Worm (Caenorhabditis elegans) whole organism, young adult: Measurements from ENCODE around the gene col-107.

Source experiments
- B0019.2 ChIP-seq: fragments of 200-800 bp; sonication (Bioruptor generic); conservative IDR thresholded peaks from 2 replicates; pipeline ENCODE4 v1.3.6; 2022; ENCODE audit warnings: missing genetic modification reagents, missing genetic modification characterization, missing compliant biosample characterization
- B0336.3 ChIP-seq: fragments of 200-800 bp; sonication (Bioruptor generic); IDR thresholded peaks from 2 replicates; pipeline ENCODE4 v1.3.6; 2022; ENCODE audit warnings: missing genetic modification characterization, missing compliant biosample characterization
- F10E7.11 ChIP-seq: sonication (generic microtip); optimal IDR thresholded peaks from 2 replicates; lab custom pipeline; 2017; ENCODE audit warnings: mild to moderate bottlenecking, missing genetic modification characterization, moderate library complexity, missing compliant biosample characterization
- F39B2.1 ChIP-seq: fragments of 200-800 bp; sonication (Bioruptor generic); IDR thresholded peaks from 2 replicates; pipeline ENCODE4 v1.3.6; 2022; ENCODE audit warnings: missing genetic modification reagents, missing genetic modification characterization, missing compliant biosample characterization
- F49E8.2 ChIP-seq: sonication (generic microtip); optimal IDR thresholded peaks from 3 replicates; lab custom pipeline; 2017; ENCODE audit warnings: missing genetic modification characterization, mild to moderate bottlenecking, missing compliant biosample characterization, antibody characterized with exemption, moderate library complexity; ENCODE audit not compliant: insufficient read depth
- F57A8.1 ChIP-seq: fragments of 200-800 bp; sonication (Bioruptor generic); optimal IDR thresholded peaks from 2 replicates; lab custom pipeline; 2018; ENCODE audit warnings: mild to moderate bottlenecking, missing genetic modification characterization, moderate library complexity, missing compliant biosample characterization
- F57C9.4 ChIP-seq: sonication (generic microtip); optimal IDR thresholded peaks from 2 replicates; lab custom pipeline; 2017; ENCODE audit warnings: mild to moderate bottlenecking, missing genetic modification characterization, missing compliant biosample characterization
- T26A5.8 ChIP-seq: sonication (generic microtip); optimal IDR thresholded peaks from 2 replicates; lab custom pipeline; 2016; ENCODE audit warnings: missing genetic modification characterization, missing compliant biosample characterization
- Y53G8AR.9 ChIP-seq: fragments of 200-800 bp; sonication (Bioruptor generic); conservative IDR thresholded peaks from 2 replicates; pipeline ENCODE4 v1.3.6; 2022; ENCODE audit warnings: missing genetic modification reagents, missing genetic modification characterization, missing compliant biosample characterization
- Y67H2A.10 ChIP-seq: fragments of 200-800 bp; sonication (Bioruptor generic); conservative IDR thresholded peaks from 2 replicates; pipeline ENCODE4 v1.3.6; 2022; ENCODE audit warnings: missing genetic modification reagents, missing genetic modification characterization, missing compliant biosample characterization
- Y79H2A.3 ChIP-seq: fragments of 200-800 bp; sonication (Bioruptor generic); conservative IDR thresholded peaks from 2 replicates; pipeline ENCODE4 v1.3.6; 2022; ENCODE audit warnings: missing genetic modification reagents, missing genetic modification characterization, missing compliant biosample characterization
- Y95B8A.8 ChIP-seq: fragments of 200-800 bp; sonication (Bioruptor generic); IDR thresholded peaks from 2 replicates; pipeline ENCODE4 v1.3.6; 2022; ENCODE audit warnings: missing genetic modification reagents, missing genetic modification characterization, missing compliant biosample characterization
- aptf-2 ChIP-seq: fragments of 200-800 bp; sonication (Bioruptor generic); conservative IDR thresholded peaks from 2 replicates; pipeline ENCODE4 v1.3.6; 2022; ENCODE audit warnings: missing genetic modification reagents, missing genetic modification characterization, missing compliant biosample characterization
- attf-5 ChIP-seq: fragments of 200-800 bp; sonication (Bioruptor generic); optimal IDR thresholded peaks from 2 replicates; lab custom pipeline; 2018; ENCODE audit warnings: mild to moderate bottlenecking, missing genetic modification characterization, missing compliant biosample characterization
- bed-1 ChIP-seq: fragments of 200-800 bp; sonication (Bioruptor generic); IDR thresholded peaks from 2 replicates; pipeline ENCODE4 v1.3.6; 2022; ENCODE audit warnings: missing genetic modification reagents, missing genetic modification characterization, missing compliant biosample characterization
- bed-2 ChIP-seq: fragments of 200-800 bp; sonication (Bioruptor generic); IDR thresholded peaks from 2 replicates; pipeline ENCODE4 v1.3.6; 2022; ENCODE audit warnings: missing genetic modification reagents, missing genetic modification characterization, missing compliant biosample characterization
- ccch-3 ChIP-seq: fragments of 200-800 bp; sonication (Bioruptor generic); optimal IDR thresholded peaks from 2 replicates; lab custom pipeline; 2018; ENCODE audit warnings: mild to moderate bottlenecking, missing genetic modification characterization, missing compliant biosample characterization
- ceh-40 ChIP-seq: fragments of 200-800 bp; sonication (Bioruptor generic); IDR thresholded peaks from 2 replicates; pipeline ENCODE4 v1.3.6; 2022; ENCODE audit warnings: missing genetic modification characterization, missing compliant biosample characterization
- ceh-58 ChIP-seq: fragments of 200-800 bp; sonication (Bioruptor generic); IDR thresholded peaks from 2 replicates; pipeline ENCODE4 v1.3.6; 2022; ENCODE audit warnings: missing genetic modification characterization, missing compliant biosample characterization
- ceh-79 ChIP-seq: sonication (generic microtip); optimal IDR thresholded peaks from 2 replicates; lab custom pipeline; 2017; ENCODE audit warnings: mild to moderate bottlenecking, missing genetic modification characterization, missing compliant biosample characterization
- ceh-91 ChIP-seq: fragments of 200-800 bp; sonication (Bioruptor generic); IDR thresholded peaks from 2 replicates; pipeline ENCODE4 v1.3.6; 2022; ENCODE audit warnings: missing genetic modification reagents, missing genetic modification characterization, missing compliant biosample characterization
- chd-7 ChIP-seq: sonication (generic microtip); optimal IDR thresholded peaks from 2 replicates; lab custom pipeline; 2016; ENCODE audit warnings: mild to moderate bottlenecking, missing genetic modification characterization, moderate library complexity, missing compliant biosample characterization
- egrh-3 ChIP-seq: fragments of 200-800 bp; sonication (Bioruptor generic); IDR thresholded peaks from 2 replicates; pipeline ENCODE4 v1.3.6; 2022; ENCODE audit warnings: missing genetic modification reagents, missing genetic modification characterization, missing compliant biosample characterization
- him-1 ChIP-seq: sonication (generic microtip); optimal IDR thresholded peaks from 2 replicates; lab custom pipeline; 2016; ENCODE audit warnings: missing genotype, missing genetic modification reagents, missing genetic modification characterization, missing compliant biosample characterization
- hlh-26 ChIP-seq: fragments of 200-800 bp; sonication (Bioruptor generic); conservative IDR thresholded peaks from 2 replicates; pipeline ENCODE4 v1.3.6; 2022; ENCODE audit warnings: missing genetic modification reagents, missing genetic modification characterization, missing compliant biosample characterization
- hrde-1 ChIP-seq: sonication (generic microtip); optimal IDR thresholded peaks from 2 replicates; lab custom pipeline; 2016; ENCODE audit warnings: missing genetic modification characterization, mild to moderate bottlenecking, missing compliant biosample characterization, moderate library complexity, missing genotype, missing genetic modification reagents, borderline replicate concordance
- let-607 ChIP-seq, 2 experiments: fragments of 200-800 bp in 1 of 2; sonication (Bioruptor generic) in 1 of 2; sonication (generic microtip) in 1 of 2; optimal IDR thresholded peaks; 2 replicates each; lab custom pipeline; 2016 to 2018; ENCODE audit warnings: mild to moderate bottlenecking in 2 of 2, missing compliant biosample characterization in 2 of 2, missing genetic modification characterization in 2 of 2, moderate library complexity in 2 of 2, missing genotype in 1 of 2
- lin-54 ChIP-seq: fragments of 200-800 bp; sonication (Bioruptor generic); optimal IDR thresholded peaks from 2 replicates; lab custom pipeline; 2018; ENCODE audit warnings: mild to moderate bottlenecking, missing genetic modification characterization, missing compliant biosample characterization
- madf-10 ChIP-seq: sonication (generic microtip); optimal IDR thresholded peaks from 2 replicates; lab custom pipeline; 2016; ENCODE audit warnings: mild to moderate bottlenecking, missing genetic modification characterization, missing compliant biosample characterization
- madf-6 ChIP-seq: fragments of 200-800 bp; sonication (Bioruptor generic); IDR thresholded peaks from 2 replicates; pipeline ENCODE4 v1.3.6; 2022; ENCODE audit warnings: missing genetic modification reagents, missing genetic modification characterization, missing compliant biosample characterization
- madf-8 ChIP-seq: fragments of 200-800 bp; sonication (Bioruptor generic); conservative IDR thresholded peaks from 2 replicates; pipeline ENCODE4 v1.3.6; 2022; ENCODE audit warnings: missing genetic modification reagents, missing genetic modification characterization, missing compliant biosample characterization
- mxl-1 ChIP-seq: sonication (generic microtip); optimal IDR thresholded peaks from 2 replicates; lab custom pipeline; 2016; ENCODE audit warnings: missing genetic modification characterization, missing compliant biosample characterization
- nfya-2 ChIP-seq: fragments of 200-800 bp; sonication (Bioruptor generic); IDR thresholded peaks from 2 replicates; pipeline ENCODE4 v1.3.6; 2022; ENCODE audit warnings: missing genetic modification reagents, missing genetic modification characterization, missing compliant biosample characterization
- nfyb-1 ChIP-seq: fragments of 200-800 bp; sonication (Bioruptor generic); IDR thresholded peaks from 2 replicates; pipeline ENCODE4 v1.3.6; 2022; ENCODE audit warnings: missing genetic modification reagents, missing genetic modification characterization, missing compliant biosample characterization
- nhr-80 ChIP-seq: sonication (generic microtip); optimal IDR thresholded peaks from 2 replicates; lab custom pipeline; 2016; ENCODE audit warnings: missing genetic modification characterization, missing compliant biosample characterization
- repo-1 ChIP-seq: sonication (generic microtip); optimal IDR thresholded peaks from 2 replicates; lab custom pipeline; 2017; ENCODE audit warnings: mild to moderate bottlenecking, missing genetic modification characterization, missing compliant biosample characterization
- rpc-1 ChIP-seq, 2 experiments: fragments of 150-350 bp in 1 of 2; sonication (generic microtip) in 1 of 2; optimal IDR thresholded peaks; 2 replicates each; lab custom pipeline; 2014 to 2018; ENCODE audit warnings: missing biosample characterization in 1 of 2, missing genetic modification characterization in 1 of 2, missing genetic modification reagents in 1 of 2, missing genotype in 1 of 2
- sdz-38 ChIP-seq: sonication (generic microtip); optimal IDR thresholded peaks from 2 replicates; lab custom pipeline; 2016; ENCODE audit warnings: missing genotype, missing genetic modification characterization, missing compliant biosample characterization
- sea-2 ChIP-seq: fragments of 200-800 bp; sonication (Bioruptor generic); IDR thresholded peaks from 2 replicates; pipeline ENCODE4 v1.3.6; 2022; ENCODE audit warnings: missing genetic modification characterization, missing compliant biosample characterization
- snpc-4 ChIP-seq, 5 experiments: fragments of 150-350 bp in 1 of 5; sonication (generic microtip) in 4 of 5; optimal IDR thresholded peaks; 2 replicates each; lab custom pipeline; 2014 to 2018; ENCODE audit warnings: missing genetic modification characterization in 5 of 5, missing biosample characterization in 3 of 5, antibody characterized with exemption in 2 of 5, mild to moderate bottlenecking in 2 of 5, missing compliant biosample characterization in 2 of 5, missing genotype in 2 of 5, moderate library complexity in 2 of 5, missing genetic modification reagents in 1 of 5
- sptf-2 ChIP-seq: fragments of 200-800 bp; sonication (Bioruptor generic); optimal IDR thresholded peaks from 2 replicates; lab custom pipeline; 2018; ENCODE audit warnings: mild to moderate bottlenecking, missing genetic modification characterization, missing compliant biosample characterization
- tbx-9 ChIP-seq: sonication (generic microtip); optimal IDR thresholded peaks from 2 replicates; lab custom pipeline; 2016; ENCODE audit warnings: borderline replicate concordance, missing genetic modification characterization, inconsistent platforms, missing compliant biosample characterization
- ztf-18 ChIP-seq: sonication (generic microtip); optimal IDR thresholded peaks from 2 replicates; lab custom pipeline; 2016; ENCODE audit warnings: missing genotype, mild to moderate bottlenecking, missing genetic modification characterization, missing compliant biosample characterization
- ztf-25 ChIP-seq: fragments of 200-800 bp; sonication (Bioruptor generic); IDR thresholded peaks from 2 replicates; pipeline ENCODE4 v1.3.6; 2022; ENCODE audit warnings: missing genetic modification reagents, missing genetic modification characterization, missing compliant biosample characterization
- ztf-6 ChIP-seq: fragments of 200-800 bp; sonication (Bioruptor generic); IDR thresholded peaks from 2 replicates; pipeline ENCODE4 v1.3.6; 2022; ENCODE audit warnings: missing genetic modification reagents, missing genetic modification characterization, missing compliant biosample characterization

col-107 gene

DNA sequence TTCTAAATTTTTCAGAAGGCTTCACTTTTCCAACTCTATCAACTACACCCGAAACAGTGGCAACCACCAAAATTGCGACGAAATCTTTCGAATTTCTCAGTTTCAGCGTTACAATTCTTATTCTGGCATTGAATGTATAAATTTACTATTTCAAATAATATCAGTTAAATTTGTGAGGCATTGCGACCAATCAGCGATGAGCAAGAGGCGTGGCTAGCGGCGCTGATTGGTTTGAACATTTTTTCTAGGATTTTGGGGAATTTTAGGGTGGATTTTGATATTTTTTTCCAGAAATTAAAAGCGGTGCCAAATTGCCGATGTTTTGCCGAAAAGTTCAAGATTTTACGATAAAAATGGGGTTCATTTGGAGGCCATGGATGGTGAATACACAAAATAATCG, 19.1 kb downstream of the col-107 start:
- TF ChIP-seq ccch-3 (GFP tag; lab: Kevin White, UChicago) = no peak
- peak; percentile 92 for TF ChIP-seq nfyb-1 (GFP tag; lab: Robert Waterston, UW)
- TF ChIP-seq madf-6 = peak; percentile 27; the same call in 1 of the 2 replicates

DNA sequence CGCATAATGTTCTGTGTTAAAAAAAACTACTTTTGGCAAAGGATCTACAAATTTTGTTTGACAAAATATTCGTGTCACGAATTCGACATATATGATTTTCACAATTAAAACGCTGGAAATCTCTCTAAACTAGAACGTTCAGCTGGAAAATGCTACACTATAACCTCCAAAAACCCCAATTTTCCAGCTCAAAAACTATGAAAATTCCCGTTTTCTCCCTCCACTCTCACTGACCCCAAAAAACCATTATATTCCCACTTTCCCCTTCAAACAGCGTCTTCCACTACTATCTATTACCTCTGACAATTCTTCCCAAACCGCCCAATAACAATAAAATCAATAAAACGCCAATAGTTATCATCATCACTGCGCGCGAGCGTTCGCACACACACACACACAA, 28.2 kb downstream of the col-107 start, which contains the start of gene Y41D4B.14:
Gene Y41D4B.14, plus strand, starts transcription at position 301 of the 400 bp plus-strand sequence.
- TF ChIP-seq bed-1 (GFP tag; lab: Robert Waterston, UW) (no peak), let-607 (tag; optimal IDR thresholded peaks at IDR 0.05; lab: Kevin White, UChicago) (no peak), mxl-1 (tag; lab: Kevin White, UChicago) (no peak), F39B2.1 (GFP tag; lab: Robert Waterston, UW) (no peak), F57C9.4 (tag; lab: Kevin White, UChicago) (no peak), nhr-80 (no peak), F10E7.11 (tag; lab: Kevin White, UChicago) (no peak), rpc-1 (optimal IDR thresholded peaks at IDR 0.05; lab: Kevin White, UChicago) (no peak), rpc-1 (tag; optimal IDR thresholded peaks at IDR 0.05; lab: Kevin White, UChicago) (no peak), F57A8.1 (no peak), ceh-58 (GFP tag; lab: Robert Waterston, UW) (no peak), Y53G8AR.9 (GFP tag; lab: Robert Waterston, UW) (no peak), ceh-91 (GFP tag; lab: Robert Waterston, UW) (no peak)

DNA sequence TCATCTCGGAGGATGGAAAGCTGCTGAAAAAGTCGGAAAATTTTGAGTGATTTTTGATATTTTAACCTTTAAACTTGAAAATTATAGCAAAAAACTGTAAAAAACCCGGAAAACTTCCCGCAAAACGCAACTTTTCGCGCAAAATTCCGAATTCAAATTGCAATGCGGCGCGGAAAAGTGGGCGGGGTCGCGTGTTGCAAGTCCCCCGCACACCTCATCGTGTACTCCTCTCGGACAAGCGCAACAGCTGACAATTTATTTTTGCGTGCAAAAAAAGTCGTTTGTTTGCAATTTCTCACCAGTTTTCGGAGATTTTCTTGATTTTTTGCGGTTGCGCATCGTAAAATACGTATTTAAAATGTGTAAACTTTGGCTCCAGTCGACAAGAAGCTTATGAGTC, 47.3 kb downstream of the col-107 start, which contains the start of gene npp-8:
Gene npp-8, minus strand, starts transcription at position 23 of the 400 bp plus-strand sequence.
- TF ChIP-seq bed-2 (GFP tag; lab: Robert Waterston, UW) (peak; percentile 83), Y67H2A.10 (GFP tag; lab: Robert Waterston, UW) (peak; percentile 76), aptf-2 (GFP tag; lab: Robert Waterston, UW) (peak; percentile 75; the same call in 1 of the 2 replicates), sdz-38 (no peak), nfya-2 (GFP tag; lab: Robert Waterston, UW) (no peak), ztf-18 (tag; lab: Kevin White, UChicago) (peak; percentile 54), Y79H2A.3 (no peak), him-1 (tag; lab: Kevin White, UChicago) (no peak), repo-1 (tag; lab: Kevin White, UChicago) (peak; percentile 73), chd-7 (tag; lab: Kevin White, UChicago) (peak; percentile 65), madf-8 (GFP tag; lab: Robert Waterston, UW) (peak; percentile 77), ceh-79 (tag; lab: Kevin White, UChicago) (no peak), ceh-58 (GFP tag; lab: Robert Waterston, UW) (no peak), F49E8.2 (tag; lab: Kevin White, UChicago) (peak; percentile 79), ztf-25 (GFP tag; lab: Robert Waterston, UW) (no peak), egrh-3 (GFP tag; lab: Robert Waterston, UW) (peak; percentile 65), hlh-26 (GFP tag; lab: Robert Waterston, UW) (no peak), B0336.3 (GFP tag; lab: Robert Waterston, UW) (peak; percentile 95), sea-2 (GFP tag; lab: Robert Waterston, UW) (no peak), T26A5.8 (no peak), ztf-6 (GFP tag; lab: Robert Waterston, UW) (no peak), snpc-4 (GFP tag; optimal IDR thresholded peaks at IDR 0.05; lab: Kevin White, UChicago) (peak; percentile 46), snpc-4 (tag; optimal IDR thresholded peaks at IDR 0.05; lab: Kevin White, UChicago) (peak; percentile 50 to 66 (median 59)), lin-54 (GFP tag; lab: Kevin White, UChicago) (peak; percentile 96), hrde-1 (tag; lab: Kevin White, UChicago) (peak; percentile 57), tbx-9 (tag; lab: Kevin White, UChicago) (no peak), F57A8.1 (no peak), madf-10 (tag; lab: Kevin White, UChicago) (peak; percentile 62), B0019.2 (GFP tag; lab: Robert Waterston, UW) (0 out of 2 replicates have a peak, but pooled peaks have one; percentile 25), Y95B8A.8 (GFP tag; lab: Robert Waterston, UW) (peak; percentile 91), sptf-2 (GFP tag; lab: Kevin White, UChicago) (peak; percentile 18), attf-5 (GFP tag; lab: Kevin White, UChicago) (peak; percentile 96), ceh-40 (GFP tag; lab: Robert Waterston, UW) (0 out of 2 replicates have a peak, but pooled peaks have one; percentile 39)
